Worm (Caenorhabditis elegans) whole organism, late embryonic: ENCODE data around the gene nhr-167.

ENCODE experiments used
- C08G9.2 ChIP-seq: sonication (generic microtip); optimal IDR thresholded peaks from 2 replicates; lab custom pipeline; 2016; ENCODE audit warnings: mild to moderate bottlenecking, missing genetic modification characterization, moderate library complexity, missing compliant biosample characterization
- C38D4.7 ChIP-seq: fragments of 200-800 bp; sonication (Bioruptor generic); optimal IDR thresholded peaks from 2 replicates; lab custom pipeline; 2018; ENCODE audit warnings: mild to moderate bottlenecking, missing genetic modification characterization, moderate library complexity, missing compliant biosample characterization
- F13H6.1 ChIP-seq: sonication (generic microtip); optimal IDR thresholded peaks from 2 replicates; lab custom pipeline; 2016; ENCODE audit warnings: missing genetic modification characterization, missing compliant biosample characterization
- K09A11.1 ChIP-seq: sonication (generic microtip); optimal IDR thresholded peaks from 2 replicates; lab custom pipeline; 2017; ENCODE audit warnings: antibody characterized with exemption, mild to moderate bottlenecking, missing genetic modification characterization, missing compliant biosample characterization; ENCODE audit not compliant: insufficient read depth
- T23F11.4 ChIP-seq: fragments of 200-800 bp; sonication (Bioruptor generic); optimal IDR thresholded peaks from 2 replicates; lab custom pipeline; 2018; ENCODE audit warnings: mild to moderate bottlenecking, missing genetic modification characterization, missing compliant biosample characterization
- Y22D7AL.16 ChIP-seq: sonication (generic microtip); optimal IDR thresholded peaks from 2 replicates; lab custom pipeline; 2016; ENCODE audit warnings: missing genetic modification characterization, missing compliant biosample characterization
- ahr-1 ChIP-seq: sonication (generic microtip); optimal IDR thresholded peaks from 2 replicates; lab custom pipeline; 2016; ENCODE audit warnings: missing genetic modification characterization, missing compliant biosample characterization
- ceh-31 ChIP-seq: sonication (generic microtip); optimal IDR thresholded peaks from 2 replicates; lab custom pipeline; 2016; ENCODE audit warnings: missing genetic modification characterization, missing compliant biosample characterization
- ceh-34 ChIP-seq: sonication (generic microtip); optimal IDR thresholded peaks from 2 replicates; lab custom pipeline; 2016; ENCODE audit warnings: mild to moderate bottlenecking, missing genetic modification characterization, missing compliant biosample characterization
- ceh-48 ChIP-seq: sonication (generic microtip); optimal IDR thresholded peaks from 2 replicates; lab custom pipeline; 2016; ENCODE audit warnings: missing genetic modification characterization, inconsistent platforms, missing compliant biosample characterization
- ceh-6 ChIP-seq: fragments of 200-800 bp; sonication (Bioruptor generic); optimal IDR thresholded peaks from 2 replicates; lab custom pipeline; 2018; ENCODE audit warnings: mild to moderate bottlenecking, missing genetic modification characterization, missing compliant biosample characterization
- che-1 ChIP-seq: sonication (generic microtip); optimal IDR thresholded peaks from 2 replicates; lab custom pipeline; 2016; ENCODE audit warnings: mild to moderate bottlenecking, missing genetic modification characterization, missing compliant biosample characterization
- elt-2 ChIP-seq: sonication (generic microtip); optimal IDR thresholded peaks from 2 replicates; lab custom pipeline; 2016; ENCODE audit warnings: missing genetic modification reagents, missing genetic modification characterization, missing compliant biosample characterization
- elt-4 ChIP-seq: sonication (generic microtip); optimal IDR thresholded peaks from 2 replicates; lab custom pipeline; 2016; ENCODE audit warnings: missing genetic modification characterization, missing compliant biosample characterization
- fkh-6 ChIP-seq: sonication (generic microtip); optimal IDR thresholded peaks from 2 replicates; lab custom pipeline; 2016; ENCODE audit warnings: missing genetic modification characterization, missing compliant biosample characterization
- hlh-13 ChIP-seq: fragments of 200-800 bp; sonication (Bioruptor generic); optimal IDR thresholded peaks from 2 replicates; lab custom pipeline; 2018; ENCODE audit warnings: mild to moderate bottlenecking, missing genetic modification characterization, missing compliant biosample characterization
- hlh-8 ChIP-seq: sonication (generic microtip); optimal IDR thresholded peaks from 2 replicates; lab custom pipeline; 2016; ENCODE audit warnings: missing genotype, missing genetic modification characterization, missing compliant biosample characterization
- madf-2 ChIP-seq: sonication (generic microtip); optimal IDR thresholded peaks from 2 replicates; lab custom pipeline; 2017; ENCODE audit warnings: missing genetic modification characterization, missing compliant biosample characterization
- mec-3 ChIP-seq: sonication (generic microtip); optimal IDR thresholded peaks from 2 replicates; lab custom pipeline; 2016; ENCODE audit warnings: borderline replicate concordance, missing genetic modification characterization, missing compliant biosample characterization
- nfya-1 ChIP-seq: sonication (generic microtip); optimal IDR thresholded peaks from 2 replicates; lab custom pipeline; 2017; ENCODE audit warnings: missing genetic modification characterization, mild to moderate bottlenecking, missing compliant biosample characterization, antibody characterized with exemption, moderate library complexity
- pag-3 ChIP-seq: sonication (generic microtip); optimal IDR thresholded peaks from 2 replicates; lab custom pipeline; 2016; ENCODE audit warnings: missing compliant biosample characterization, missing genetic modification characterization, borderline replicate concordance
- pax-1 ChIP-seq: fragments of 150-350 bp; optimal IDR thresholded peaks from 2 replicates; lab custom pipeline; 2014; ENCODE audit warnings: missing biosample characterization, missing genetic modification characterization
- pqm-1 ChIP-seq: sonication (generic microtip); optimal IDR thresholded peaks from 2 replicates; lab custom pipeline; 2016; ENCODE audit warnings: missing genetic modification characterization, missing compliant biosample characterization
- rnt-1 ChIP-seq: sonication (generic microtip); optimal IDR thresholded peaks from 2 replicates; lab custom pipeline; 2016; ENCODE audit warnings: missing genetic modification characterization, missing compliant biosample characterization
- sox-2 ChIP-seq: fragments of 200-800 bp; sonication (Bioruptor generic); IDR thresholded peaks from 2 replicates; pipeline ENCODE4 v1.3.6; 2022; ENCODE audit warnings: missing genetic modification reagents, missing genetic modification characterization, missing compliant biosample characterization
- sox-4 ChIP-seq: sonication (generic microtip); optimal IDR thresholded peaks from 2 replicates; lab custom pipeline; 2017; ENCODE audit warnings: mild to moderate bottlenecking, missing genetic modification characterization, inconsistent platforms, missing compliant biosample characterization
- syd-9 ChIP-seq: sonication (generic microtip); optimal IDR thresholded peaks from 2 replicates; lab custom pipeline; 2016; ENCODE audit warnings: mild to moderate bottlenecking, missing genetic modification characterization, moderate library complexity, missing compliant biosample characterization
- tbx-2 ChIP-seq: sonication (generic microtip); optimal IDR thresholded peaks from 2 replicates; lab custom pipeline; 2016; ENCODE audit warnings: missing genetic modification characterization, missing compliant biosample characterization
- tbx-7 ChIP-seq: sonication (generic microtip); optimal IDR thresholded peaks from 2 replicates; lab custom pipeline; 2016; ENCODE audit warnings: missing genotype, missing genetic modification characterization, missing compliant biosample characterization
- ttx-3 ChIP-seq: sonication (generic microtip); optimal IDR thresholded peaks from 2 replicates; lab custom pipeline; 2016; ENCODE audit warnings: missing genetic modification reagents, missing genetic modification characterization, missing compliant biosample characterization
- unc-42 ChIP-seq: sonication (generic microtip); optimal IDR thresholded peaks from 2 replicates; lab custom pipeline; 2016; ENCODE audit warnings: missing genotype, missing genetic modification characterization, missing compliant biosample characterization

Gene nhr-167

ce11 chrX:11974629-11975085, 7.2 kb downstream of the nhr-167 start, which contains the start of gene set-6:
set-6 (minus strand) TSS chrX:11974679.
- TF ChIP-seq nfya-1 (peak; percentile 8), T23F11.4 (GFP tag; lab: Kevin White, UChicago) (no peak), ceh-48 (peak; percentile 84)

ce11 chrX:11971323-11971722, 10.6 kb downstream of the nhr-167 start:
- TF ChIP-seq rnt-1 (tag; lab: Kevin White, UChicago) (no peak), Y22D7AL.16 (tag; lab: Kevin White, UChicago) (no peak), F13H6.1 (tag; lab: Kevin White, UChicago) (no peak), pax-1 (no peak), hlh-13 (GFP tag; lab: Kevin White, UChicago) (no peak)

ce11 chrX:11969554-11969953, 12.3 kb downstream of the nhr-167 start:
- TF ChIP-seq elt-4 (tag; lab: Kevin White, UChicago) (no peak), ttx-3 (tag; lab: Kevin White, UChicago) (no peak), pag-3 (tag; lab: Kevin White, UChicago) (no peak), pqm-1 (no peak), tbx-7 (tag; lab: Kevin White, UChicago) (no peak), mec-3 (tag; lab: Kevin White, UChicago) (no peak), K09A11.1 (no peak), syd-9 (tag; lab: Kevin White, UChicago) (no peak), hlh-8 (tag; lab: Kevin White, UChicago) (no peak), sox-4 (tag; lab: Kevin White, UChicago) (no peak), ceh-31 (tag; lab: Kevin White, UChicago) (no peak), F13H6.1 (tag; lab: Kevin White, UChicago) (no peak), ceh-6 (GFP tag; lab: Kevin White, UChicago) (no peak), Y22D7AL.16 (tag; lab: Kevin White, UChicago) (no peak), tbx-2 (tag; lab: Kevin White, UChicago) (no peak), ceh-34 (tag; lab: Kevin White, UChicago) (no peak), hlh-13 (GFP tag; lab: Kevin White, UChicago) (no peak), unc-42 (tag; lab: Kevin White, UChicago) (no peak), C08G9.2 (no peak), pax-1 (no peak)

- no peak for TF ChIP-seq ahr-1
- TF ChIP-seq, all 69 proteins: peak for 0
Observed at ce11 chrX:11969085-11969484, 12.8 kb downstream of the nhr-167 start.

- no peak for TF ChIP-seq ceh-34 (tag; lab: Kevin White, UChicago)
- TF ChIP-seq sox-2 = no peak
- no peak for TF ChIP-seq C38D4.7 (GFP tag; lab: Kevin White, UChicago)
- peak; percentile 84 for TF ChIP-seq elt-2
- no peak for TF ChIP-seq fkh-6 (tag; lab: Kevin White, UChicago)
- TF ChIP-seq, all 69 proteins: peak for 1
Observed at ce11 chrX:11968024-11968598, 13.8 kb downstream of the nhr-167 start.

- TF ChIP-seq madf-2 (tag; lab: Kevin White, UChicago) (no peak), mec-3 (tag; lab: Kevin White, UChicago) (no peak), Y22D7AL.16 (tag; lab: Kevin White, UChicago) (no peak), che-1 (tag; lab: Kevin White, UChicago) (no peak), syd-9 (tag; lab: Kevin White, UChicago) (no peak), ceh-31 (tag; lab: Kevin White, UChicago) (no peak), fkh-6 (tag; lab: Kevin White, UChicago) (no peak)
Observed at ce11 chrX:11967034-11967433, 14.9 kb downstream of the nhr-167 start.
